Worm (Caenorhabditis elegans) whole organism, early embryonic: ENCODE measurements around the gene F53F4.18.

Source experiments
- aly-1 ChIP-seq: sonication (generic microtip); optimal IDR thresholded peaks from 2 replicates; lab custom pipeline; 2016; ENCODE audit warnings: missing genetic modification characterization, missing compliant biosample characterization
- ama-1 ChIP-seq: fragments of 150-350 bp; optimal IDR thresholded peaks from 2 replicates; lab custom pipeline; 2014
- ceh-13 ChIP-seq: fragments of 200-800 bp; sonication (Bioruptor generic); optimal IDR thresholded peaks from 2 replicates; lab custom pipeline; 2018; ENCODE audit warnings: mild to moderate bottlenecking, missing genetic modification characterization, missing compliant biosample characterization
- flt-1 ChIP-seq: fragments of 200-800 bp; sonication (Bioruptor generic); IDR thresholded peaks from 2 replicates; pipeline ENCODE4 v1.3.6; 2022; ENCODE audit warnings: missing genetic modification characterization, missing compliant biosample characterization
- hmbx-1 ChIP-seq: sonication (generic microtip); optimal IDR thresholded peaks from 2 replicates; lab custom pipeline; 2016; ENCODE audit warnings: mild to moderate bottlenecking, missing genetic modification characterization, missing compliant biosample characterization
- hmg-4 ChIP-seq: fragments of 200-800 bp; sonication (Bioruptor generic); optimal IDR thresholded peaks from 2 replicates; lab custom pipeline; 2018; ENCODE audit warnings: mild to moderate bottlenecking, missing genetic modification characterization, missing compliant biosample characterization
- hnd-1 ChIP-seq: sonication (generic microtip); optimal IDR thresholded peaks from 2 replicates; lab custom pipeline; 2016; ENCODE audit warnings: missing genetic modification characterization, missing compliant biosample characterization
- scrt-1 ChIP-seq: fragments of 200-800 bp; sonication (Bioruptor generic); IDR thresholded peaks from 2 replicates; pipeline ENCODE4 v1.3.6; 2022; ENCODE audit warnings: missing genetic modification characterization, missing compliant biosample characterization
- sea-1 ChIP-seq: fragments of 200-800 bp; sonication (Bioruptor generic); conservative IDR thresholded peaks from 2 replicates; pipeline ENCODE4 v1.3.6; 2022; ENCODE audit warnings: missing genetic modification characterization, missing compliant biosample characterization
- tbx-11 ChIP-seq: fragments of 200-800 bp; sonication (Bioruptor generic); IDR thresholded peaks from 2 replicates; pipeline ENCODE4 v1.3.6; 2022; ENCODE audit warnings: missing genetic modification characterization, missing compliant biosample characterization
- tbx-37 ChIP-seq: fragments of 200-800 bp; sonication (Bioruptor generic); conservative IDR thresholded peaks from 2 replicates; pipeline ENCODE4 v1.3.6; 2022; ENCODE audit warnings: missing genetic modification reagents, missing genetic modification characterization, missing compliant biosample characterization
- tra-4 ChIP-seq: sonication (generic microtip); optimal IDR thresholded peaks from 2 replicates; lab custom pipeline; 2017; ENCODE audit warnings: missing genetic modification characterization, missing compliant biosample characterization

- TF ChIP-seq hmbx-1 (tag; lab: Kevin White, UChicago) (no peak), ama-1 (lab: Kevin White, UChicago) (no peak), sea-1 (GFP tag; lab: Robert Waterston, UW) (no peak), ceh-13 (no peak), hmg-4 (GFP tag; lab: Kevin White, UChicago) (no peak), flt-1 (no peak), aly-1 (tag; lab: Kevin White, UChicago) (no peak), tbx-11 (GFP tag; lab: Robert Waterston, UW) (no peak), hnd-1 (tag; lab: Kevin White, UChicago) (no peak), tra-4 (tag; lab: Kevin White, UChicago) (no peak), scrt-1 (GFP tag; lab: Robert Waterston, UW) (no peak), tbx-37 (GFP tag; lab: Robert Waterston, UW) (no peak)
These were observed 23.0 kb upstream of the F53F4.18 start for ce11 chrV:13566967-13567366.
